Worm (Caenorhabditis elegans): Measurements from ENCODE around the gene ZK381.8.
A peak's percentile ranks its signal among the peaks of the same experiment; 100 is the strongest.

Gene ZK381.8

DNA sequence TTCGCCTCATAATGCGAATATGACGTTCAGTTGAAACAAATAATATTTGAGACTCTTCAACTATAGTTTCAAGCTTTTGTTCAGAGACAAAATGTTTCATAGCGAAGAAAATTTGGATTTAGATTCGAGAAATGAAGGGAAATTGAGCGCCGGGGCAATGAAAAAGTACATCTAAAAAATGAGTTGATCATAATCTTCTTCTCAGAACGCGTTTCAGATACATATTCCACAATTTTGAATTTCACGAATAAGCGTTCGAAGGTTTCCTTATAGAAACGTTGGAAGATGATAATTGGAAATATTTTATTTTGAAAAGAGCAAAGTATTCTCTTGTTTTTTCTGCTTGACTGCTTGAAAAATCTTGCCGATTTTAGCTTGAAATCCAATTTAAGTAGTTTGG, at the start of gene ZK381.8:
Gene ZK381.8, minus strand, starts transcription at position 101 of the 400 bp plus-strand sequence.
- no peak for TF ChIP-seq R02D3.7 (tag; optimal IDR thresholded peaks at IDR 0.05)
- no peak for TF ChIP-seq daf-12 (tag; optimal IDR thresholded peaks at IDR 0.05)
- no peak for TF ChIP-seq nfya-1 (tag; optimal IDR thresholded peaks at IDR 0.05; ENCODE audit: insufficient read depth)
- no peak for TF ChIP-seq lin-15B (tag; optimal IDR thresholded peaks at IDR 0.05)
- no peak for TF ChIP-seq nhr-25 (tag; optimal IDR thresholded peaks at IDR 0.05)
- no peak for TF ChIP-seq aly-2 (tag; optimal IDR thresholded peaks at IDR 0.05)
- no peak for TF ChIP-seq eor-1 (tag; optimal IDR thresholded peaks at IDR 0.05)
- no peak for TF ChIP-seq lin-39 (tag; optimal IDR thresholded peaks at IDR 0.05)
- TF ChIP-seq nhr-77 (tag; optimal IDR thresholded peaks at IDR 0.05): no peak
- no peak for TF ChIP-seq elt-3 (tag; optimal IDR thresholded peaks at IDR 0.05)
- TF ChIP-seq skn-1 (tag; optimal IDR thresholded peaks at IDR 0.05): no peak
- TF ChIP-seq nhr-237 (tag; optimal IDR thresholded peaks at IDR 0.05): no peak
- TF ChIP-seq elt-1 (tag; optimal IDR thresholded peaks at IDR 0.05): no peak
- TF ChIP-seq unc-39 (tag; optimal IDR thresholded peaks at IDR 0.05): no peak
- TF ChIP-seq nhr-11 (tag; optimal IDR thresholded peaks at IDR 0.05): no peak
- no peak for TF ChIP-seq ceh-28 (tag; optimal IDR thresholded peaks at IDR 0.05)
- TF ChIP-seq nhr-23 (tag; optimal IDR thresholded peaks at IDR 0.05): no peak
- no peak for TF ChIP-seq nhr-67 (tag; optimal IDR thresholded peaks at IDR 0.05)
- TF ChIP-seq pqm-1 (tag; optimal IDR thresholded peaks at IDR 0.05): no peak
- TF ChIP-seq mml-1 (tag; optimal IDR thresholded peaks at IDR 0.05): no peak

DNA sequence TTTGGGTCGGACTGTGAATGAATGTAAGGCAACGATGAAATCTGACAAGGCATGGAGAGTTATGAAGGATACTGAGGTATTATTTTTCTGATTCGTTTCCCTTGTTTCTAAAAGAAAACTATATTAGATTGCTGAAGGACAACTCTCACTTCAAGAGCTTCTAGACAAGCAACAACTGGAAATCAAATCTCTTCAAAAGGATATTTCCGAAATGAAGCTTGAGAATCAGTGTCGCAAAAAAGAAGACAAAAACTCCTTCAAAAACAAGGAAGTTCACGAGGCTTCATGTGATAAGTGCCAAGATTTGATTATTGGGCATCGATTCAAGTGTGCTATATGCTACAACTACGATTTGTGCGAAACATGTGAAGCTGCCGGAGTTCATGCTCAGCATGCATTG, 48.5 kb upstream of the ZK381.8 start:
- peak; percentile 52 for TF ChIP-seq fkh-10 (GFP tag; optimal IDR thresholded peaks at IDR 0.05)
- TF ChIP-seq unc-62 (GFP tag; optimal IDR thresholded peaks at IDR 0.05): no peak

- no peak for TF ChIP-seq mdl-1 (tag; optimal IDR thresholded peaks at IDR 0.05)
- no peak for TF ChIP-seq aly-2 (tag; optimal IDR thresholded peaks at IDR 0.05)
- no peak for TF ChIP-seq tbx-2 (tag; optimal IDR thresholded peaks at IDR 0.05)
- TF ChIP-seq ceh-82 (tag; optimal IDR thresholded peaks at IDR 0.05): no peak
- TF ChIP-seq ama-1 (optimal IDR thresholded peaks at IDR 0.05): no peak
- TF ChIP-seq unc-39 (tag; optimal IDR thresholded peaks at IDR 0.05): no peak
- no peak for TF ChIP-seq lin-15B (tag; optimal IDR thresholded peaks at IDR 0.05)
Observed at ce11 chrIV:7017123-7017674, 47.0 kb upstream of the ZK381.8 start, which contains the start of gene gldi-4. TSS of gene gldi-4 (plus strand) at chrIV:7017624.

DNA sequence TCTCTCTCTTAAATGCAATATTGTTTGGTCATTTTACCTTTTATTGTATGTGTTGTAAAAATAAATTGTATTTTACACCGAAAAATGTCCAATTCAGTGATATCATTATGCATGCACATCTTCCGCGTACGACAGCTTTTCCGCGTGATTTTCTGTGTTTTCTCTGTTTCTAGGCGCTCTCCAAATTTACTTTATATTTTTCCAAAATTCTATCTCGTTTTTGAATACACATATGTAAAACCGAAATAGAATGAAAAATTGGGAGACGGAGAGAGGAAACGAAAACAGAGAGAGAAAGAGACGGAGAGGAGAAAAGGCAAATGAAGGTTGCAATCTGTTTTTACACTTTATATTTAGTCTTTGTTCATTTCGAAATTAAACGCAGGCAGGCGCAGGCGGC, 46.3 kb upstream of the ZK381.8 start:
- TF ChIP-seq nhr-43 (tag; optimal IDR thresholded peaks at IDR 0.05; ENCODE audit: poor library complexity, severe bottlenecking) (peak; percentile 5), nhr-25 (tag; optimal IDR thresholded peaks at IDR 0.05) (peak; percentile 53), nhr-67 (tag; optimal IDR thresholded peaks at IDR 0.05) (no peak), ceh-16 (tag; optimal IDR thresholded peaks at IDR 0.05) (no peak), nhr-23 (tag; optimal IDR thresholded peaks at IDR 0.05) (peak; percentile 42), ztf-11 (tag; optimal IDR thresholded peaks at IDR 0.05) (no peak), hmg-11 (tag; optimal IDR thresholded peaks at IDR 0.05) (peak; percentile 21), tbx-2 (tag; optimal IDR thresholded peaks at IDR 0.05) (no peak), elt-2 (tag; optimal IDR thresholded peaks at IDR 0.05) (peak; percentile 47), R02D3.7 (tag; optimal IDR thresholded peaks at IDR 0.05) (no peak), skn-1 (tag; optimal IDR thresholded peaks at IDR 0.05) (no peak), nhr-12 (tag; optimal IDR thresholded peaks at IDR 0.05) (no peak), egl-5 (tag; optimal IDR thresholded peaks at IDR 0.05) (peak; percentile 62), nhr-237 (tag; optimal IDR thresholded peaks at IDR 0.05) (no peak), nfya-1 (tag; optimal IDR thresholded peaks at IDR 0.05; ENCODE audit: insufficient read depth) (peak; percentile 57), pha-4 (tag; optimal IDR thresholded peaks at IDR 0.05) (peak; percentile 75), aly-2 (tag; optimal IDR thresholded peaks at IDR 0.05) (no peak), pqm-1 (tag; optimal IDR thresholded peaks at IDR 0.05) (peak; percentile 68), nhr-11 (tag; optimal IDR thresholded peaks at IDR 0.05) (no peak), lin-15B (tag; optimal IDR thresholded peaks at IDR 0.05) (peak; percentile 9), ztf-4 (tag; optimal IDR thresholded peaks at IDR 0.05) (no peak)
